Worm (Caenorhabditis elegans) whole organism, young adult: ENCODE results near the gene F45D11.14.

Source experiments
- D2030.7 ChIP-seq: fragments of 200-800 bp; sonication (Bioruptor generic); IDR thresholded peaks from 2 replicates; pipeline ENCODE4 v1.3.6; 2022; ENCODE audit warnings: missing genetic modification reagents, missing genetic modification characterization, missing compliant biosample characterization
- ama-1 ChIP-seq, 3 experiments: fragments of 150-350 bp in 1 of 3; sonication (generic microtip) in 2 of 3; optimal IDR thresholded peaks; 2 replicates each; lab custom pipeline; 2014 to 2018; ENCODE audit warnings: missing biosample characterization in 2 of 3, missing genetic modification characterization in 2 of 3, missing genetic modification reagents in 2 of 3
- athp-1 ChIP-seq: sonication (generic microtip); optimal IDR thresholded peaks from 2 replicates; lab custom pipeline; 2017; ENCODE audit warnings: mild to moderate bottlenecking, missing genetic modification characterization, missing compliant biosample characterization
- dpl-1 ChIP-seq: fragments of 150-350 bp; optimal IDR thresholded peaks from 2 replicates; lab custom pipeline; 2014; ENCODE audit warnings: missing biosample characterization, missing genetic modification reagents, missing genetic modification characterization
- hlh-26 ChIP-seq: fragments of 200-800 bp; sonication (Bioruptor generic); conservative IDR thresholded peaks from 2 replicates; pipeline ENCODE4 v1.3.6; 2022; ENCODE audit warnings: missing genetic modification reagents, missing genetic modification characterization, missing compliant biosample characterization
- lsy-27 ChIP-seq: sonication (generic microtip); optimal IDR thresholded peaks from 2 replicates; lab custom pipeline; 2017; ENCODE audit warnings: missing genetic modification characterization, mild to moderate bottlenecking, missing compliant biosample characterization, antibody characterized with exemption, missing genotype, borderline replicate concordance; ENCODE audit not compliant: insufficient read depth
- madf-8 ChIP-seq: fragments of 200-800 bp; sonication (Bioruptor generic); conservative IDR thresholded peaks from 2 replicates; pipeline ENCODE4 v1.3.6; 2022; ENCODE audit warnings: missing genetic modification reagents, missing genetic modification characterization, missing compliant biosample characterization
- nhr-80 ChIP-seq: sonication (generic microtip); optimal IDR thresholded peaks from 2 replicates; lab custom pipeline; 2016; ENCODE audit warnings: missing genetic modification characterization, missing compliant biosample characterization
- pha-4 ChIP-seq: fragments of 150-350 bp; sonication (generic microtip); optimal IDR thresholded peaks from 2 replicates; lab custom pipeline; 2014; ENCODE audit warnings: missing biosample characterization, missing genetic modification reagents, missing genetic modification characterization
- rcor-1 ChIP-seq: fragments of 200-800 bp; sonication (Bioruptor generic); IDR thresholded peaks from 2 replicates; pipeline ENCODE4 v1.3.6; 2022; ENCODE audit warnings: missing genetic modification reagents, missing genetic modification characterization, missing compliant biosample characterization
- snpc-4 ChIP-seq, 5 experiments: fragments of 150-350 bp in 1 of 5; sonication (generic microtip) in 4 of 5; optimal IDR thresholded peaks; 2 replicates each; lab custom pipeline; 2014 to 2018; ENCODE audit warnings: missing genetic modification characterization in 5 of 5, missing biosample characterization in 3 of 5, antibody characterized with exemption in 2 of 5, mild to moderate bottlenecking in 2 of 5, missing compliant biosample characterization in 2 of 5, missing genotype in 2 of 5, moderate library complexity in 2 of 5, missing genetic modification reagents in 1 of 5
- zfh-2 ChIP-seq: fragments of 200-800 bp; sonication (Bioruptor generic); conservative IDR thresholded peaks from 2 replicates; pipeline ENCODE4 v1.3.6; 2022; ENCODE audit warnings: missing genetic modification reagents, missing genetic modification characterization, missing compliant biosample characterization
- ztf-26 ChIP-seq: sonication (generic microtip); optimal IDR thresholded peaks from 2 replicates; lab custom pipeline; 2017; ENCODE audit warnings: missing genetic modification characterization, missing compliant biosample characterization

- TF ChIP-seq dpl-1 (GFP tag; lab: Kevin White, UChicago) = no peak
- TF ChIP-seq zfh-2 (GFP tag; lab: Robert Waterston, UW) = no peak
- no peak for TF ChIP-seq athp-1
- TF ChIP-seq ztf-26 (tag; lab: Kevin White, UChicago) = no peak
- no peak for TF ChIP-seq pha-4
- TF ChIP-seq nhr-80 (tag; lab: Kevin White, UChicago) = no peak
- no peak for TF ChIP-seq hlh-26 (GFP tag; lab: Robert Waterston, UW)
- no peak for TF ChIP-seq rcor-1
- no peak for TF ChIP-seq snpc-4 (GFP tag; optimal IDR thresholded peaks at IDR 0.05; lab: Kevin White, UChicago)
- TF ChIP-seq snpc-4 (tag; optimal IDR thresholded peaks at IDR 0.05; lab: Kevin White, UChicago) = no peak
- no peak for TF ChIP-seq madf-8 (GFP tag; lab: Robert Waterston, UW)
- TF ChIP-seq D2030.7 (GFP tag; lab: Robert Waterston, UW) = no peak
- no peak for TF ChIP-seq lsy-27
- no peak for TF ChIP-seq ama-1 (optimal IDR thresholded peaks at IDR 0.05; lab: Kevin White, UChicago)
- TF ChIP-seq ama-1 (GFP tag; optimal IDR thresholded peaks at IDR 0.05; lab: Kevin White, UChicago) = no peak
Measured at ce11 chrII:958618-959017, 47.7 kb downstream of the F45D11.14 start, which contains the start of gene sdz-4.
